Fruit fly (Drosophila melanogaster) whole organism, embryonic: ENCODE results near the gene CG13137.

ENCODE experiments used
- CG11560 ChIP-seq: fragments of 200-800 bp; sonication (Bioruptor generic); IDR thresholded peaks from 3 replicates; pipeline ENCODE4 v1.3.6; 2022; ENCODE audit warnings: missing biosample characterization, missing genetic modification characterization
- CG30403 ChIP-seq: fragments of 200-800 bp; sonication (Bioruptor generic); optimal IDR thresholded peaks from 3 replicates; lab custom pipeline; 2016; ENCODE audit warnings: missing biosample characterization, missing genetic modification characterization
- CG6654 ChIP-seq: fragments of 200-800 bp; sonication (Bioruptor generic); optimal IDR thresholded peaks from 2 replicates; lab custom pipeline; 2017; ENCODE audit warnings: missing biosample characterization, mild to moderate bottlenecking, missing genetic modification characterization
- CG8478 ChIP-seq: fragments of >200 bp; optimal IDR thresholded peaks from 2 replicates; lab custom pipeline; 2018
- Deaf1 ChIP-seq: fragments of 200-800 bp; optimal IDR thresholded peaks from 3 replicates; lab custom pipeline; 2019; ENCODE audit warnings: missing biosample characterization, mild to moderate bottlenecking, missing genetic modification characterization, moderate library complexity
- chif ChIP-seq, 2 experiments: fragments of 200-800 bp; sonication (Bioruptor generic); optimal IDR thresholded peaks; 3 replicates each; lab custom pipeline; 2016; ENCODE audit warnings: missing biosample characterization in 2 of 2, missing genetic modification characterization in 2 of 2
- dan ChIP-seq: fragments of 200-800 bp; sonication (Bioruptor generic); IDR thresholded peaks from 2 replicates; pipeline ENCODE4 v1.3.6; 2022; ENCODE audit warnings: missing biosample characterization, missing genetic modification characterization
- her ChIP-seq: fragments of 200-800 bp; sonication (Bioruptor generic); optimal IDR thresholded peaks from 2 replicates; lab custom pipeline; 2016; ENCODE audit warnings: missing biosample characterization, missing genetic modification characterization
- jumu ChIP-seq: fragments of 200-800 bp; sonication (Bioruptor generic); optimal IDR thresholded peaks from 3 replicates; lab custom pipeline; 2016; ENCODE audit warnings: missing biosample characterization, missing genetic modification characterization
- lmd ChIP-seq: fragments of 200-800 bp; sonication (Bioruptor generic); IDR thresholded peaks from 2 replicates; pipeline ENCODE4 v1.3.6; 2022; ENCODE audit warnings: missing biosample characterization, missing genetic modification characterization
- otp ChIP-seq: fragments of 200-800 bp; sonication (Bioruptor generic); IDR thresholded peaks from 3 replicates; pipeline ENCODE4, ENCODE4 v1.3.6; 2022; ENCODE audit warnings: missing biosample characterization, missing genetic modification characterization
- vfl ChIP-seq: fragments of 200-800 bp; sonication (Bioruptor generic); optimal IDR thresholded peaks from 2 replicates; lab custom pipeline; 2016; ENCODE audit warnings: missing biosample characterization, missing genetic modification characterization

- no peak for TF ChIP-seq vfl (GFP tag; lab: Kevin White, UChicago)
- TF ChIP-seq jumu = no peak
- TF ChIP-seq Deaf1 (tag; lab: Kevin White, UChicago) = peak; percentile 21
- TF ChIP-seq chif (GFP tag; optimal IDR thresholded peaks at IDR 0.05; lab: Kevin White, UChicago) = no peak
- TF ChIP-seq CG11560 (tag; lab: Robert Waterston, UW) = no peak
- TF ChIP-seq CG30403 (GFP tag; lab: Kevin White, UChicago) = no peak
- TF ChIP-seq her = no peak
- TF ChIP-seq dan = no peak
- TF ChIP-seq CG6654 (GFP tag; lab: Kevin White, UChicago) = no peak
- no peak for TF ChIP-seq otp (GFP tag; lab: Robert Waterston, UW)
- TF ChIP-seq CG8478 = peak; percentile 63
- 0 out of 2 replicates have a peak, but pooled peaks have one; percentile 10 for TF ChIP-seq lmd (GFP tag; lab: Robert Waterston, UW)
Observed at dm6 chr2L:10143334-10143733, 29.2 kb upstream of the CG13137 start.
